Fruit fly (Drosophila melanogaster) whole organism, embryonic: ENCODE results near the gene Atg5.

Source experiments
- Blimp-1 ChIP-seq: fragments of 200-800 bp; sonication (Bioruptor generic); optimal IDR thresholded peaks from 3 replicates; lab custom pipeline; 2018; ENCODE audit warnings: missing biosample characterization, missing genetic modification characterization, mild to moderate bottlenecking, moderate library complexity, missing genetic modification reagents
- Bteb2 ChIP-seq: fragments of 200-800 bp; sonication (Bioruptor generic); optimal IDR thresholded peaks from 2 replicates; lab custom pipeline; 2016; ENCODE audit warnings: missing biosample characterization, missing genetic modification characterization
- CG10543 ChIP-seq: fragments of 200-800 bp; sonication (Bioruptor generic); optimal IDR thresholded peaks from 3 replicates; lab custom pipeline; 2017; ENCODE audit warnings: missing biosample characterization, mild to moderate bottlenecking, missing genetic modification characterization, moderate library complexity
- CG11504 ChIP-seq: fragments of 200-800 bp; sonication (Bioruptor generic); optimal IDR thresholded peaks from 3 replicates; lab custom pipeline; 2019; ENCODE audit warnings: missing biosample characterization, mild to moderate bottlenecking, missing genetic modification characterization, moderate library complexity
- CG11560 ChIP-seq: fragments of 200-800 bp; sonication (Bioruptor generic); IDR thresholded peaks from 3 replicates; pipeline ENCODE4 v1.3.6; 2022; ENCODE audit warnings: missing biosample characterization, missing genetic modification characterization
- CG12155 ChIP-seq: fragments of 200-800 bp; sonication (Bioruptor generic); optimal IDR thresholded peaks from 3 replicates; lab custom pipeline; 2016; ENCODE audit warnings: missing biosample characterization, missing genetic modification characterization
- CG1233 ChIP-seq: fragments of 200-800 bp; sonication (Bioruptor generic); optimal IDR thresholded peaks from 4 replicates; lab custom pipeline; 2018; ENCODE audit warnings: missing biosample characterization, mild to moderate bottlenecking, missing genetic modification characterization
- CG14014 ChIP-seq: fragments of 200-800 bp; sonication (Bioruptor generic); IDR thresholded peaks from 2 replicates; pipeline ENCODE4 v1.3.6; 2022; ENCODE audit warnings: missing biosample characterization, missing genetic modification characterization
- CG14050 ChIP-seq: fragments of 200-800 bp; sonication (Bioruptor generic); IDR thresholded peaks from 3 replicates; pipeline ENCODE4 v1.3.6; 2022; ENCODE audit warnings: missing biosample characterization, missing genetic modification characterization
- CG14441 ChIP-seq: fragments of 200-800 bp; sonication (Bioruptor generic); IDR thresholded peaks from 2 replicates; pipeline ENCODE4 v1.3.6; 2022; ENCODE audit warnings: missing biosample characterization, missing genetic modification characterization
- CG1602 ChIP-seq: fragments of 200-800 bp; sonication (Bioruptor generic); optimal IDR thresholded peaks from 3 replicates; lab custom pipeline; 2016; ENCODE audit warnings: missing biosample characterization, missing genetic modification characterization
- CG17385 ChIP-seq: fragments of 200-800 bp; sonication (Bioruptor generic); optimal IDR thresholded peaks from 3 replicates; lab custom pipeline; 2018; ENCODE audit warnings: missing biosample characterization, mild to moderate bottlenecking, missing genetic modification characterization
- CG17802 ChIP-seq: fragments of 200-800 bp; sonication (Bioruptor generic); optimal IDR thresholded peaks from 2 replicates; lab custom pipeline; 2018; ENCODE audit warnings: missing biosample characterization, mild to moderate bottlenecking, missing genetic modification characterization, moderate library complexity
- CG18619 ChIP-seq: fragments of 200-800 bp; sonication (Bioruptor generic); optimal IDR thresholded peaks from 3 replicates; lab custom pipeline; 2017; ENCODE audit warnings: missing biosample characterization, mild to moderate bottlenecking, missing genetic modification characterization
- CG32532 ChIP-seq: fragments of 200-800 bp; sonication (Bioruptor generic); IDR thresholded peaks from 2 replicates; pipeline ENCODE4 v1.3.6; 2022; ENCODE audit warnings: missing biosample characterization, missing genetic modification characterization
- CG33557 ChIP-seq: fragments of 200-800 bp; sonication (Bioruptor generic); optimal IDR thresholded peaks from 2 replicates; lab custom pipeline; 2019; ENCODE audit warnings: missing biosample characterization, mild to moderate bottlenecking, missing genetic modification characterization, moderate library complexity
- CG34224 ChIP-seq: fragments of 200-800 bp; sonication (Bioruptor generic); IDR thresholded peaks from 3 replicates; pipeline ENCODE4 v1.3.6; 2022; ENCODE audit warnings: missing biosample characterization, missing genetic modification characterization; ENCODE audit not compliant: partially characterized antibody
- CG4617 ChIP-seq: fragments of 200-800 bp; sonication (Bioruptor generic); optimal IDR thresholded peaks from 3 replicates; lab custom pipeline; 2016; ENCODE audit warnings: missing biosample characterization, missing genetic modification characterization, borderline replicate concordance
- CG6272 ChIP-seq: fragments of 200-800 bp; sonication (Bioruptor generic); IDR thresholded peaks from 2 replicates; pipeline ENCODE4 v1.3.6; 2022; ENCODE audit warnings: missing biosample characterization, missing genetic modification characterization
- CG7372 ChIP-seq: fragments of 200-800 bp; sonication (Bioruptor generic); IDR thresholded peaks from 2 replicates; pipeline ENCODE4 v1.3.6; 2022; ENCODE audit warnings: missing biosample characterization, missing genetic modification characterization
- CG7963 ChIP-seq: fragments of 200-800 bp; sonication (Bioruptor generic); IDR thresholded peaks from 3 replicates; pipeline ENCODE4 v1.3.6; 2022; ENCODE audit warnings: missing biosample characterization, missing genetic modification characterization; ENCODE audit not compliant: partially characterized antibody
- CG8290 ChIP-seq, 3 experiments: fragments of 200-800 bp; sonication (Bioruptor generic); optimal IDR thresholded peaks; 2 replicates each; lab custom pipeline; 2016 to 2019; ENCODE audit warnings: missing biosample characterization in 3 of 3, missing genetic modification characterization in 3 of 3, mild to moderate bottlenecking in 2 of 3, moderate library complexity in 1 of 3
- CG9437 ChIP-seq: fragments of 200-800 bp; sonication (Bioruptor generic); optimal IDR thresholded peaks from 2 replicates; lab custom pipeline; 2018; ENCODE audit warnings: missing biosample characterization, mild to moderate bottlenecking, missing genetic modification characterization
- D19A ChIP-seq: fragments of 200-800 bp; optimal IDR thresholded peaks from 3 replicates; lab custom pipeline; 2019; ENCODE audit warnings: missing biosample characterization, mild to moderate bottlenecking, missing genetic modification characterization, moderate library complexity
- Dbx ChIP-seq: fragments of 200-800 bp; sonication (Bioruptor generic); IDR thresholded peaks from 3 replicates; pipeline ENCODE4 v1.3.6; 2022; ENCODE audit warnings: missing biosample characterization, missing genetic modification characterization
- Dll ChIP-seq: fragments of 200-800 bp; sonication (Bioruptor generic); IDR thresholded peaks from 4 replicates; pipeline ENCODE4 v1.3.6; 2022; ENCODE audit warnings: missing biosample characterization, missing genetic modification characterization; ENCODE audit not compliant: partially characterized antibody
- Dp ChIP-seq: fragments of 200-800 bp; sonication (Bioruptor generic); optimal IDR thresholded peaks from 2 replicates; lab custom pipeline; 2018; ENCODE audit warnings: missing biosample characterization, mild to moderate bottlenecking, missing genetic modification characterization, moderate library complexity
- ERR ChIP-seq: fragments of 200-800 bp; sonication (Bioruptor generic); optimal IDR thresholded peaks from 2 replicates; lab custom pipeline; 2016; ENCODE audit warnings: missing biosample characterization, missing genetic modification characterization
- HHEX ChIP-seq: fragments of 200-800 bp; sonication (Bioruptor generic); optimal IDR thresholded peaks from 3 replicates; lab custom pipeline; 2017; ENCODE audit warnings: missing biosample characterization, mild to moderate bottlenecking, missing genetic modification characterization, missing genetic modification reagents
- Hsf ChIP-seq: fragments of 200-800 bp; sonication (Bioruptor generic); optimal IDR thresholded peaks from 3 replicates; lab custom pipeline; 2016; ENCODE audit warnings: missing biosample characterization, missing genetic modification characterization
- PHDP ChIP-seq: fragments of 200-800 bp; sonication (Bioruptor generic); optimal IDR thresholded peaks from 3 replicates; lab custom pipeline; 2018; ENCODE audit warnings: missing biosample characterization, mild to moderate bottlenecking, missing genetic modification characterization, moderate library complexity
- Pdp1 ChIP-seq, 2 experiments: fragments of 200-800 bp; sonication (Bioruptor generic); optimal IDR thresholded peaks; 3 replicates each; lab custom pipeline; 2016; ENCODE audit warnings: missing biosample characterization in 2 of 2, missing genetic modification characterization in 2 of 2, mild to moderate bottlenecking in 1 of 2, moderate library complexity in 1 of 2
- Rx ChIP-seq: fragments of 200-800 bp; sonication (Bioruptor generic); IDR thresholded peaks from 2 replicates; pipeline ENCODE4 v1.3.6; 2022; ENCODE audit warnings: missing biosample characterization, missing genetic modification characterization
- ato ChIP-seq: fragments of 200-800 bp; sonication (Bioruptor generic); IDR thresholded peaks from 2 replicates; pipeline ENCODE4 v1.3.6; 2022; ENCODE audit warnings: missing biosample characterization, missing genetic modification characterization; ENCODE audit not compliant: partially characterized antibody
- bbx ChIP-seq: fragments of 200-800 bp; sonication (Bioruptor generic); IDR thresholded peaks from 2 replicates; pipeline ENCODE4 v1.3.6; 2022; ENCODE audit warnings: missing biosample characterization, missing genetic modification characterization; ENCODE audit not compliant: partially characterized antibody
- bowl ChIP-seq: fragments of 200-800 bp; sonication (Bioruptor generic); IDR thresholded peaks from 2 replicates; pipeline ENCODE4 v1.3.6; 2022; ENCODE audit warnings: missing biosample characterization, missing genetic modification characterization
- ci ChIP-seq: fragments of 200-800 bp; sonication (Bioruptor generic); IDR thresholded peaks from 3 replicates; pipeline ENCODE4 v1.3.6; 2022; ENCODE audit warnings: missing biosample characterization, missing genetic modification characterization
- crol ChIP-seq: fragments of 200-800 bp; sonication (Bioruptor generic); IDR thresholded peaks from 2 replicates; pipeline ENCODE4 v1.3.6; 2022; ENCODE audit warnings: missing biosample characterization, missing genetic modification characterization
- dan ChIP-seq: fragments of 200-800 bp; sonication (Bioruptor generic); IDR thresholded peaks from 2 replicates; pipeline ENCODE4 v1.3.6; 2022; ENCODE audit warnings: missing biosample characterization, missing genetic modification characterization
- esg ChIP-seq: fragments of 200-800 bp; sonication (Bioruptor generic); conservative IDR thresholded peaks from 2 replicates; pipeline ENCODE4 v1.3.6; 2022; ENCODE audit warnings: missing biosample characterization, missing genetic modification characterization
- gce ChIP-seq: fragments of 200-800 bp; sonication (Bioruptor generic); IDR thresholded peaks from 3 replicates; pipeline ENCODE4 v1.3.6; 2022; ENCODE audit warnings: missing biosample characterization, missing genetic modification characterization
- gem ChIP-seq: fragments of 200-800 bp; sonication (Bioruptor generic); optimal IDR thresholded peaks from 2 replicates; lab custom pipeline; 2019; ENCODE audit warnings: missing biosample characterization, mild to moderate bottlenecking, missing genetic modification characterization, moderate library complexity
- gro ChIP-seq: fragments of 200-800 bp; sonication (Bioruptor generic); optimal IDR thresholded peaks from 2 replicates; lab custom pipeline; 2016; ENCODE audit warnings: missing biosample characterization, missing genetic modification characterization
- luna ChIP-seq: fragments of 200-800 bp; sonication (Bioruptor generic); optimal IDR thresholded peaks from 2 replicates; lab custom pipeline; 2016; ENCODE audit warnings: missing biosample characterization, missing genetic modification characterization
- nau ChIP-seq: fragments of 200-800 bp; sonication (Bioruptor generic); optimal IDR thresholded peaks from 3 replicates; lab custom pipeline; 2017; ENCODE audit warnings: missing biosample characterization, mild to moderate bottlenecking, missing genetic modification characterization, missing genetic modification reagents
- onecut ChIP-seq: fragments of 200-800 bp; sonication (Bioruptor generic); IDR thresholded peaks from 2 replicates; pipeline ENCODE4 v1.3.6; 2022; ENCODE audit warnings: missing biosample characterization, missing genetic modification characterization
- ranshi ChIP-seq: fragments of 200-800 bp; sonication (Bioruptor generic); IDR thresholded peaks from 2 replicates; pipeline ENCODE4 v1.3.6; 2022; ENCODE audit warnings: missing biosample characterization, missing genetic modification characterization
- stc ChIP-seq: fragments of 200-800 bp; sonication (Bioruptor generic); IDR thresholded peaks from 2 replicates; pipeline ENCODE4 v1.3.6; 2022; ENCODE audit warnings: missing biosample characterization, missing genetic modification characterization
- yki ChIP-seq: fragments of >200 bp; optimal IDR thresholded peaks from 3 replicates; lab custom pipeline; 2018
- zen ChIP-seq: fragments of 200-800 bp; sonication (Bioruptor generic); optimal IDR thresholded peaks from 3 replicates; lab custom pipeline; 2018; ENCODE audit warnings: missing biosample characterization, mild to moderate bottlenecking, missing genetic modification characterization, moderate library complexity

Atg5 gene

DNA sequence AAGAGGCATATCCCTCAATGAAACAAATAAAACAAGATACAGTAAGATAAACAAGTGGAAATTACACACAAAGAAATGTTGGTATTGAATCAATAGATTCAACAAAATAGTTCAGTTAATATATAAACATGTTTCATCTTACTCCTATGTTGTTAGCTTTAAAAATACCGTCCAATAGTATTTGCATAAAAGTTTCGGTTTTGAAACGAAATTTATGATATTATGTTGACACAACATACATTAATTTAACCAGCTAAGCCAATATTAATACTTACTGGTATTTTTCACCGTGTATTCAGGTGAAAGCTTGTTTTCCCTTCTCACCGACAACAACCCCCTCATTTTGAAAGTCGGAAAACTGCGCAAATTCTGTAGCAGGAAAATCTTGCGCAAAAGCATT is 15.0 kb upstream of the Atg5 start (continued):
- TF ChIP-seq CG10543 (peak; percentile 45), CG8290 (GFP tag; optimal IDR thresholded peaks at IDR 0.05; lab: Kevin White, UChicago) (peak; percentile 10), CG8290 (tag; optimal IDR thresholded peaks at IDR 0.05; lab: Kevin White, UChicago) (peak in 1 of 2 experiments; percentile 78), CG17802 (tag; lab: Kevin White, UChicago) (no peak), CG33557 (GFP tag; lab: Kevin White, UChicago) (peak; percentile 39), dan (GFP tag; lab: Robert Waterston, UW) (no peak), HHEX (GFP tag; lab: Kevin White, UChicago) (peak; percentile 76), onecut (GFP tag; lab: Robert Waterston, UW) (peak; percentile 40; the same call in 1 of the 2 replicates), Dll (GFP tag; lab: Robert Waterston, UW) (no peak), CG14014 (GFP tag; lab: Robert Waterston, UW) (no peak), gro (peak; percentile 46), CG1233 (GFP tag; lab: Kevin White, UChicago) (peak; percentile 67), Dbx (GFP tag; lab: Robert Waterston, UW) (peak; percentile 75; the same call in 1 of the 3 replicates), yki (lab: Kevin White, UChicago) (no peak), CG12155 (GFP tag; lab: Kevin White, UChicago) (peak; percentile 45), CG6272 (GFP tag; lab: Robert Waterston, UW) (no peak), esg (peak; percentile 40; the same call in 1 of the 2 replicates), Dp (GFP tag; lab: Kevin White, UChicago) (no peak), bbx (GFP tag; lab: Robert Waterston, UW) (no peak), CG1602 (peak; percentile 47), ci (GFP tag; lab: Robert Waterston, UW) (peak; percentile 72), bowl (no peak), gce (no peak), CG18619 (GFP tag; lab: Kevin White, UChicago) (peak; percentile 42), gem (tag; lab: Kevin White, UChicago) (peak; percentile 84), Hsf (GFP tag; lab: Kevin White, UChicago) (peak; percentile 69), CG9437 (GFP tag; lab: Kevin White, UChicago) (peak; percentile 6), CG34224 (GFP tag; lab: Robert Waterston, UW) (no peak), CG7963 (no peak), ato (GFP tag; lab: Robert Waterston, UW) (no peak), CG4617 (GFP tag; lab: Kevin White, UChicago) (peak; percentile 21), Pdp1 (GFP tag; optimal IDR thresholded peaks at IDR 0.05; lab: Kevin White, UChicago) (peak; percentile 41 to 65), CG14050 (GFP tag; lab: Robert Waterston, UW) (no peak), PHDP (tag; lab: Kevin White, UChicago) (peak; percentile 77), CG14441 (GFP tag; lab: Robert Waterston, UW) (peak; percentile 45; the same call in 1 of the 2 replicates), Bteb2 (GFP tag; lab: Kevin White, UChicago) (peak; percentile 44), stc (peak; percentile 50; the same call in 1 of the 2 replicates), ERR (GFP tag; lab: Kevin White, UChicago) (no peak), nau (GFP tag; lab: Kevin White, UChicago) (peak; percentile 64), luna (GFP tag; lab: Kevin White, UChicago) (peak; percentile 26), zen (peak; percentile 1), D19A (tag; lab: Kevin White, UChicago) (peak; percentile 58), CG11504 (peak; percentile 80), CG17385 (GFP tag; lab: Kevin White, UChicago) (peak; percentile 69), Rx (GFP tag; lab: Robert Waterston, UW) (no peak), crol (no peak), CG7372 (GFP tag; lab: Robert Waterston, UW) (no peak), ranshi (GFP tag; lab: Robert Waterston, UW) (peak; percentile 36; the same call in 1 of the 2 replicates), CG32532 (GFP tag; lab: Robert Waterston, UW) (peak; percentile 55; the same call in 1 of the 2 replicates), CG11560 (no peak), Blimp-1 (GFP tag; lab: Kevin White, UChicago) (peak; percentile 70)
